Fruit fly (Drosophila melanogaster) whole organism, pupa: ENCODE data around the gene for.

Experiments used
- CG9948 ChIP-seq: fragments of 200-800 bp; sonication (Bioruptor generic); optimal IDR thresholded peaks from 2 replicates; lab custom pipeline; 2018; ENCODE audit warnings: missing biosample characterization, mild to moderate bottlenecking, missing genetic modification characterization, moderate library complexity
- D1 ChIP-seq: fragments of 200-800 bp; sonication (Bioruptor generic); optimal IDR thresholded peaks from 2 replicates; lab custom pipeline; 2018; ENCODE audit warnings: missing biosample characterization, mild to moderate bottlenecking, missing genetic modification characterization, moderate library complexity
- Pif1A ChIP-seq: fragments of 200-800 bp; sonication (Bioruptor generic); optimal IDR thresholded peaks from 3 replicates; lab custom pipeline; 2016; ENCODE audit warnings: missing biosample characterization, missing genetic modification characterization

dm6 chr2L:3572529-3573171 is 84.1 kb downstream of the for start:
- TF ChIP-seq D1 (tag; lab: Kevin White, UChicago) (no peak), CG9948 (tag; lab: Kevin White, UChicago) (no peak), Pif1A (GFP tag; lab: Kevin White, UChicago) (no peak)
